Fruit fly (Drosophila melanogaster) whole organism, embryonic: ENCODE measurements around the gene CG10055.

ENCODE experiments used
- CG10209 ChIP-seq: fragments of 200-800 bp; sonication (Bioruptor generic); optimal IDR thresholded peaks from 3 replicates; lab custom pipeline; 2017; ENCODE audit warnings: missing biosample characterization, mild to moderate bottlenecking, missing genetic modification characterization, missing genetic modification reagents
- CG3065 ChIP-seq: fragments of 200-800 bp; sonication (Bioruptor generic); optimal IDR thresholded peaks from 2 replicates; lab custom pipeline; 2016; ENCODE audit warnings: missing biosample characterization, missing genetic modification characterization
- CG7963 ChIP-seq: fragments of 200-800 bp; sonication (Bioruptor generic); IDR thresholded peaks from 3 replicates; pipeline ENCODE4 v1.3.6; 2022; ENCODE audit warnings: missing biosample characterization, missing genetic modification characterization; ENCODE audit not compliant: partially characterized antibody
- Gug ChIP-seq: fragments of 200-800 bp; sonication (Bioruptor generic); IDR thresholded peaks from 4 replicates; pipeline ENCODE4 v1.3.6; 2022; ENCODE audit warnings: missing biosample characterization, missing genetic modification characterization
- Max ChIP-seq: fragments of 200-800 bp; sonication (Bioruptor generic); optimal IDR thresholded peaks from 2 replicates; lab custom pipeline; 2016; ENCODE audit warnings: missing biosample characterization, mild to moderate bottlenecking, missing genetic modification characterization
- bigmax ChIP-seq: fragments of 200-800 bp; sonication (Bioruptor generic); optimal IDR thresholded peaks from 2 replicates; lab custom pipeline; 2018; ENCODE audit warnings: missing biosample characterization, mild to moderate bottlenecking, missing genetic modification characterization
- kah ChIP-seq: fragments of 200-800 bp; sonication (Bioruptor generic); optimal IDR thresholded peaks from 2 replicates; lab custom pipeline; 2018; ENCODE audit warnings: missing biosample characterization, mild to moderate bottlenecking, missing genetic modification characterization
- wor ChIP-seq: fragments of 200-800 bp; sonication (Bioruptor generic); IDR thresholded peaks from 2 replicates; pipeline ENCODE4 v1.3.6; 2022; ENCODE audit warnings: missing biosample characterization, missing genetic modification characterization

dm6 chr3R:7162356-7163289 is 23.9 kb downstream of the CG10055 start, which contains the start of gene sas:
- TF ChIP-seq Gug = no peak
- no peak for TF ChIP-seq bigmax
- TF ChIP-seq CG3065 (GFP tag; lab: Kevin White, UChicago) = no peak
- TF ChIP-seq CG7963 (GFP tag; lab: Robert Waterston, UW) = no peak
- TF ChIP-seq kah (GFP tag; lab: Kevin White, UChicago) = no peak
- TF ChIP-seq CG10209 (GFP tag; lab: Kevin White, UChicago) = no peak
- TF ChIP-seq wor = no peak
- no peak for TF ChIP-seq Max (GFP tag; lab: Kevin White, UChicago)
